Fruit fly (Drosophila melanogaster): Measurements from ENCODE around the gene CG8219.

CG8219 gene

DNA sequence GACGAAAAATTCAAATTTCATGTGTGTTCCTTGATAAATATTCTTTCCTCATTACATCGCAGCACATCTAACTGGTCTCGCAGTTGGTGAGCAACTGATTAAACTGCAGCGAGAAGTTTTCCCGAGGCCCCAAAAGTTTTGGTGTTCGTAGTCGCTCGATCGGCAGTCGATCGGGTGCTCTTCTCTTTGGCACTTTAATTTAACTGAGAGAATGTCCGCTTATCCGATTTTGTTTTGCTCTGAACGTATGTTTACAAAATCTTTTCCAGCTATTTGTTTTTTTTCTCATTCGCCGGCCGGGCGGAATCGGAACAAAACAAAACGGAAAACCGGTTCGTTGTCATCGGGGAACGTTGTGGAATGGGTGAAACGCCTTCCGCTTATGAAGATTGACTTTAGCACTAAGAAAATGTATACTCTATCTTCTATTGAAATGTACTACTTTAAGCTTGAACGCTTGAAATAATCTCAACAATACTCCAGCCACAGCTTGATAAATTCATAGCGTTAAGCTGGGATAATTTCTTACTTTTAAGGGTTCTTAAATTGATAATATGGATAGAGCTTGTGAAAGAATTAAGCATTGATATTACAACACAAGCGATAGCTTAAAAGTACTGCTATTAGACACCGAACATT, 18.4 kb downstream of the CG8219 start (continued):
- no peak for TF ChIP-seq Hr51 (GFP tag; optimal IDR thresholded peaks at IDR 0.05)
- TF ChIP-seq CG43689 (GFP tag; IDR thresholded peaks at IDR 0.05), result no peak
- no peak for TF ChIP-seq Ets97D (GFP tag; optimal IDR thresholded peaks at IDR 0.05)
- no peak for TF ChIP-seq CG7372 (GFP tag; IDR thresholded peaks at IDR 0.05)
- TF ChIP-seq bcd (GFP tag; optimal IDR thresholded peaks at IDR 0.05), result no peak
- no peak for TF ChIP-seq Sin3A (optimal IDR thresholded peaks at IDR 0.05)
- no peak for TF ChIP-seq pzg (GFP tag; optimal IDR thresholded peaks at IDR 0.05)
- TF ChIP-seq zen2 (GFP tag; IDR thresholded peaks at IDR 0.05; ENCODE audit: partially characterized antibody), result peak; percentile 55; the same call in 1 of the 3 replicates
- no peak for TF ChIP-seq CG10366 (GFP tag; IDR thresholded peaks at IDR 0.05)
- TF ChIP-seq NC2β (GFP tag; optimal IDR thresholded peaks at IDR 0.05), result no peak
- no peak for TF ChIP-seq CG14441 (GFP tag; IDR thresholded peaks at IDR 0.05)
- no peak for TF ChIP-seq her (GFP tag; optimal IDR thresholded peaks at IDR 0.05)
- TF ChIP-seq stc (GFP tag; IDR thresholded peaks at IDR 0.05), result no peak
- TF ChIP-seq Dbx (GFP tag; IDR thresholded peaks at IDR 0.05), result no peak
- no peak for TF ChIP-seq Lpt (GFP tag; optimal IDR thresholded peaks at IDR 0.05)
- no peak for TF ChIP-seq danr (GFP tag; IDR thresholded peaks at IDR 0.05)
- TF ChIP-seq D19A (tag; optimal IDR thresholded peaks at IDR 0.05), result peak; percentile 94
- TF ChIP-seq ttk (GFP tag; IDR thresholded peaks at IDR 0.05), result no peak
- TF ChIP-seq cad (GFP tag; optimal IDR thresholded peaks at IDR 0.05), result no peak
- 0 out of 2 replicates have a peak, but pooled peaks have one; percentile 41 for TF ChIP-seq E2f2 (GFP tag; IDR thresholded peaks at IDR 0.05)
- TF ChIP-seq CG4404 (GFP tag; IDR thresholded peaks at IDR 0.05), result no peak
- no peak for TF ChIP-seq gsb-n (tag; optimal IDR thresholded peaks at IDR 0.05)
- TF ChIP-seq CG17328 (GFP tag; IDR thresholded peaks at IDR 0.05), result no peak
- TF ChIP-seq CG10274 (GFP tag; optimal IDR thresholded peaks at IDR 0.05), result no peak
- no peak for TF ChIP-seq CG14667 (GFP tag; IDR thresholded peaks at IDR 0.05)
- TF ChIP-seq crol (GFP tag; IDR thresholded peaks at IDR 0.05), result no peak
- peak; percentile 51 for TF ChIP-seq CrebB (tag; optimal IDR thresholded peaks at IDR 0.05)
- no peak for TF ChIP-seq ro (GFP tag; IDR thresholded peaks at IDR 0.05)
- no peak for TF ChIP-seq Bdp1 (GFP tag; optimal IDR thresholded peaks at IDR 0.05)
- no peak for TF ChIP-seq CG18476 (GFP tag; optimal IDR thresholded peaks at IDR 0.05)
- TF ChIP-seq gro (GFP tag; optimal IDR thresholded peaks at IDR 0.05), result no peak
- no peak for TF ChIP-seq dpn (GFP tag; optimal IDR thresholded peaks at IDR 0.05)
- TF ChIP-seq Rfx (GFP tag; IDR thresholded peaks at IDR 0.05), result no peak
- TF ChIP-seq CG1603 (tag; optimal IDR thresholded peaks at IDR 0.05), result no peak
- TF ChIP-seq crp (GFP tag; optimal IDR thresholded peaks at IDR 0.05), result no peak
- TF ChIP-seq chif (GFP tag; optimal IDR thresholded peaks at IDR 0.05), result no peak
- peak; percentile 89 for TF ChIP-seq CG12155 (GFP tag; optimal IDR thresholded peaks at IDR 0.05)
- no peak for TF ChIP-seq CG11093 (GFP tag; IDR thresholded peaks at IDR 0.05)
- TF ChIP-seq Sox100B (GFP tag; optimal IDR thresholded peaks at IDR 0.05), result peak; percentile 13
- TF ChIP-seq NK7.1 (GFP tag; optimal IDR thresholded peaks at IDR 0.05), result no peak
- no peak for TF ChIP-seq Taf1 (GFP tag; IDR thresholded peaks at IDR 0.05)
- no peak for TF ChIP-seq HmgZ (tag; optimal IDR thresholded peaks at IDR 0.05)
- TF ChIP-seq Max (GFP tag; optimal IDR thresholded peaks at IDR 0.05), result no peak
- TF ChIP-seq Bteb2 (GFP tag; optimal IDR thresholded peaks at IDR 0.05), result no peak
- no peak for TF ChIP-seq HLH4C (GFP tag; IDR thresholded peaks at IDR 0.05; ENCODE audit: partially characterized antibody)
- TF ChIP-seq Elba2 (GFP tag; optimal IDR thresholded peaks at IDR 0.05), result no peak
- TF ChIP-seq CG18599 (GFP tag; optimal IDR thresholded peaks at IDR 0.05), result no peak
- TF ChIP-seq ash1 (GFP tag; optimal IDR thresholded peaks at IDR 0.05), result no peak
- TF ChIP-seq gcm2 (GFP tag; optimal IDR thresholded peaks at IDR 0.05), result no peak
- TF ChIP-seq CG42726 (GFP tag; IDR thresholded peaks at IDR 0.05; ENCODE audit: partially characterized antibody), result no peak
- TF ChIP-seq CG18011 (GFP tag; optimal IDR thresholded peaks at IDR 0.05), result no peak
- TF ChIP-seq Hey (tag; optimal IDR thresholded peaks at IDR 0.05), result no peak
